Worm (Caenorhabditis elegans): ENCODE results near the gene srh-208.

DNA sequence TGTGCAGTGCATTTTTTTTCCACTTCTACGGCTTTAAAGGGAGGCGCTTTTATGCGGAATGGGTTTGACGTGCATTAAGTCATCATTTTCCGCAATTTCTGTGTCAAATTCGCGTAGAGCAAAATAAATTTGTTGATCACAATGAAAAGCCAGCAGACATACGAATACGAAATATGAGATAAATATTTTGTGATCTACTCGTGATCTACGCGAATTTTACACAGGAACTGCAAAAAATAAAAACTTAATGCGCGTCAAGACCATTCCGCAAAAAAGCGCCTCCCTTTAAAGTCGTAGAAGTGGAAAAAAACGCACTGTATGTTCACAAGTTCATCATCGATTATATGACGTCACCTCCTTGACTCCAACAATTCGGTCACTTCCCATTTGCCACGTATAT lies 5.8 kb upstream of the srh-208 start, which contains the start of gene C43D7.8:
- TF ChIP-seq scrt-1 (GFP tag; IDR thresholded peaks at IDR 0.05) (no peak), ama-1 (optimal IDR thresholded peaks at IDR 0.05) (no peak), tbx-37 (GFP tag; conservative IDR thresholded peaks at IDR 0.05) (no peak), flt-1 (GFP tag; IDR thresholded peaks at IDR 0.05) (no peak), pes-1 (GFP tag; IDR thresholded peaks at IDR 0.05) (no peak), tbx-11 (GFP tag; IDR thresholded peaks at IDR 0.05) (no peak), B0310.2 (tag; optimal IDR thresholded peaks at IDR 0.05) (no peak), hnd-1 (tag; optimal IDR thresholded peaks at IDR 0.05) (no peak), ets-7 (tag; optimal IDR thresholded peaks at IDR 0.05) (no peak), tra-4 (tag; optimal IDR thresholded peaks at IDR 0.05) (no peak), F13C5.2 (tag; optimal IDR thresholded peaks at IDR 0.05) (no peak), aly-1 (tag; optimal IDR thresholded peaks at IDR 0.05) (no peak), sea-1 (GFP tag; conservative IDR thresholded peaks at IDR 0.05) (no peak)

All from whole organism, early embryonic.